Worm (Caenorhabditis elegans) whole organism, L2 larva: ENCODE measurements around the gene F25B3.4.

Experiments used
- alr-1 ChIP-seq: fragments of 150-350 bp; optimal IDR thresholded peaks from 2 replicates; lab custom pipeline; 2014; ENCODE audit warnings: missing biosample characterization, missing genetic modification characterization
- nhr-77 ChIP-seq: fragments of 150-350 bp; optimal IDR thresholded peaks from 2 replicates; lab custom pipeline; 2014; ENCODE audit warnings: missing biosample characterization, missing genetic modification characterization
- skn-1 ChIP-seq: sonication (generic microtip); optimal IDR thresholded peaks from 2 replicates; lab custom pipeline; 2017; ENCODE audit warnings: missing biosample characterization, missing genetic modification characterization
- snpc-4 ChIP-seq: fragments of 150-350 bp; optimal IDR thresholded peaks from 2 replicates; lab custom pipeline; 2014; ENCODE audit warnings: missing biosample characterization, missing genetic modification characterization

ce11 chrV:9545238-9545709 is 23.3 kb downstream of the F25B3.4 start, which contains the start of the genes his-35 and his-41:
- TF ChIP-seq alr-1 (tag; lab: Kevin White, UChicago), result no peak
- no peak for TF ChIP-seq nhr-77
- TF ChIP-seq skn-1 (tag; lab: Kevin White, UChicago), result no peak
- TF ChIP-seq snpc-4, result no peak
